Fruit fly (Drosophila melanogaster) whole organism, embryonic: Measurements from ENCODE around the gene nompB.

Experiments
- CG12744 ChIP-seq: fragments of 200-800 bp; sonication (Bioruptor generic); optimal IDR thresholded peaks from 2 replicates; lab custom pipeline; 2016; ENCODE audit warnings: missing biosample characterization, missing genetic modification characterization
- CG12942 ChIP-seq: fragments of 200-800 bp; sonication (Bioruptor generic); optimal IDR thresholded peaks from 3 replicates; lab custom pipeline; 2016; ENCODE audit warnings: missing biosample characterization, missing genetic modification characterization
- CG13424 ChIP-seq: fragments of 200-800 bp; sonication (Bioruptor generic); optimal IDR thresholded peaks from 2 replicates; lab custom pipeline; 2019; ENCODE audit warnings: missing biosample characterization, mild to moderate bottlenecking, missing genetic modification characterization, moderate library complexity
- CG1647 ChIP-seq: fragments of 200-800 bp; sonication (Bioruptor generic); optimal IDR thresholded peaks from 3 replicates; lab custom pipeline; 2016; ENCODE audit warnings: missing biosample characterization, missing genetic modification characterization
- CG17186 ChIP-seq: fragments of 200-800 bp; sonication (Bioruptor generic); optimal IDR thresholded peaks from 3 replicates; lab custom pipeline; 2017; ENCODE audit warnings: missing biosample characterization, missing genetic modification reagents, missing genetic modification characterization
- CG30020 ChIP-seq: fragments of 200-800 bp; optimal IDR thresholded peaks from 2 replicates; lab custom pipeline; 2019; ENCODE audit warnings: missing biosample characterization, mild to moderate bottlenecking, missing genetic modification characterization, moderate library complexity
- CG3065 ChIP-seq: fragments of 200-800 bp; sonication (Bioruptor generic); optimal IDR thresholded peaks from 2 replicates; lab custom pipeline; 2016; ENCODE audit warnings: missing biosample characterization, missing genetic modification characterization
- CG42726 ChIP-seq: fragments of 200-800 bp; sonication (Bioruptor generic); IDR thresholded peaks from 2 replicates; pipeline ENCODE4 v1.3.6; 2022; ENCODE audit warnings: missing biosample characterization, missing genetic modification characterization; ENCODE audit not compliant: partially characterized antibody
- CG43689 ChIP-seq: fragments of 200-800 bp; sonication (Bioruptor generic); IDR thresholded peaks from 2 replicates; pipeline ENCODE4 v1.3.6; 2022; ENCODE audit warnings: missing biosample characterization, missing genetic modification characterization
- CG6254 ChIP-seq: fragments of 200-800 bp; sonication (Bioruptor generic); optimal IDR thresholded peaks from 3 replicates; lab custom pipeline; 2017; ENCODE audit warnings: mild to moderate bottlenecking, missing biosample characterization, missing genetic modification reagents, missing genetic modification characterization
- CG6689 ChIP-seq: fragments of 200-800 bp; sonication (Bioruptor generic); IDR thresholded peaks from 2 replicates; pipeline ENCODE4 v1.3.6; 2022; ENCODE audit warnings: missing biosample characterization, missing genetic modification characterization
- CG8089 ChIP-seq: fragments of 200-800 bp; sonication (Bioruptor generic); optimal IDR thresholded peaks from 3 replicates; lab custom pipeline; 2016; ENCODE audit warnings: missing biosample characterization, missing genetic modification characterization
- CG8281 ChIP-seq: fragments of 200-800 bp; sonication (Bioruptor generic); optimal IDR thresholded peaks from 2 replicates; lab custom pipeline; 2018; ENCODE audit warnings: missing biosample characterization, mild to moderate bottlenecking, missing genetic modification characterization, moderate library complexity
- CG8290 ChIP-seq, 3 experiments: fragments of 200-800 bp; sonication (Bioruptor generic); optimal IDR thresholded peaks; 2 replicates each; lab custom pipeline; 2016 to 2019; ENCODE audit warnings: missing biosample characterization in 3 of 3, missing genetic modification characterization in 3 of 3, mild to moderate bottlenecking in 2 of 3, moderate library complexity in 1 of 3
- CG8388 ChIP-seq: fragments of 200-800 bp; sonication (Bioruptor generic); optimal IDR thresholded peaks from 2 replicates; lab custom pipeline; 2019; ENCODE audit warnings: missing biosample characterization, mild to moderate bottlenecking, missing genetic modification characterization, moderate library complexity
- CG8765 ChIP-seq: fragments of 200-800 bp; sonication (Bioruptor generic); IDR thresholded peaks from 2 replicates; pipeline ENCODE4 v1.3.6; 2022; ENCODE audit warnings: missing biosample characterization, missing genetic modification characterization
- CG8944 ChIP-seq: fragments of 200-800 bp; sonication (Bioruptor generic); optimal IDR thresholded peaks from 3 replicates; lab custom pipeline; 2016; ENCODE audit warnings: missing biosample characterization, missing genetic modification characterization
- CG9215 ChIP-seq: fragments of 200-800 bp; sonication (Bioruptor generic); IDR thresholded peaks from 2 replicates; pipeline ENCODE4 v1.3.6; 2022; ENCODE audit warnings: missing biosample characterization, missing genetic modification characterization
- CHES-1-like ChIP-seq: fragments of 200-800 bp; sonication (Bioruptor generic); optimal IDR thresholded peaks from 2 replicates; lab custom pipeline; 2016; ENCODE audit warnings: missing biosample characterization, missing genetic modification characterization
- E2f1 ChIP-seq: fragments of 200-800 bp; sonication (Bioruptor generic); IDR thresholded peaks from 2 replicates; pipeline ENCODE4 v1.3.6; 2022; ENCODE audit warnings: missing biosample characterization, missing genetic modification characterization
- Hand ChIP-seq: fragments of 200-800 bp; sonication (Bioruptor generic); optimal IDR thresholded peaks from 2 replicates; lab custom pipeline; 2017; ENCODE audit warnings: mild to moderate bottlenecking, missing biosample characterization, missing genetic modification reagents, missing genetic modification characterization
- HmgZ ChIP-seq: fragments of 200-800 bp; sonication (Bioruptor generic); optimal IDR thresholded peaks from 2 replicates; lab custom pipeline; 2018; ENCODE audit warnings: missing biosample characterization, mild to moderate bottlenecking, missing genetic modification characterization
- MBD-R2 ChIP-seq: fragments of 200-800 bp; sonication (Bioruptor generic); IDR thresholded peaks from 2 replicates; pipeline ENCODE4 v1.3.6; 2022; ENCODE audit warnings: missing biosample characterization, missing genetic modification characterization
- Nf-YC ChIP-seq: fragments of 200-800 bp; optimal IDR thresholded peaks from 3 replicates; lab custom pipeline; 2019; ENCODE audit warnings: missing biosample characterization, mild to moderate bottlenecking, missing genetic modification characterization, moderate library complexity
- PHDP ChIP-seq: fragments of 200-800 bp; sonication (Bioruptor generic); optimal IDR thresholded peaks from 3 replicates; lab custom pipeline; 2018; ENCODE audit warnings: missing biosample characterization, mild to moderate bottlenecking, missing genetic modification characterization, moderate library complexity
- Ptx1 ChIP-seq: fragments of 200-800 bp; sonication (Bioruptor generic); IDR thresholded peaks from 2 replicates; pipeline ENCODE4 v1.3.6; 2022; ENCODE audit warnings: missing biosample characterization, missing genetic modification characterization
- Spps ChIP-seq: fragments of 200-800 bp; sonication (Bioruptor generic); optimal IDR thresholded peaks from 2 replicates; lab custom pipeline; 2018; ENCODE audit warnings: missing biosample characterization, mild to moderate bottlenecking, missing genetic modification characterization
- Taf1 ChIP-seq: fragments of 200-800 bp; sonication (Bioruptor generic); IDR thresholded peaks from 2 replicates; pipeline ENCODE4 v1.3.6; 2022; ENCODE audit warnings: missing biosample characterization, missing genetic modification characterization
- Trl ChIP-seq, 3 experiments: fragments of >200 bp in 2 of 3; fragments of 200-800 bp in 1 of 3; sonication (Bioruptor generic) in 1 of 3; optimal IDR thresholded peaks; 2 replicates in 1 of 3; 3 replicates in 2 of 3; lab custom pipeline; 2016 to 2017; ENCODE audit warnings: missing biosample characterization in 1 of 3, missing genetic modification characterization in 1 of 3
- Xbp1 ChIP-seq: fragments of 200-800 bp; sonication (Bioruptor generic); optimal IDR thresholded peaks from 3 replicates; lab custom pipeline; 2016; ENCODE audit warnings: missing biosample characterization, mild to moderate bottlenecking, missing genetic modification characterization
- cg ChIP-seq: fragments of 200-800 bp; sonication (Bioruptor generic); optimal IDR thresholded peaks from 3 replicates; lab custom pipeline; 2019; ENCODE audit warnings: missing biosample characterization, mild to moderate bottlenecking, missing genetic modification characterization, moderate library complexity
- chm ChIP-seq: fragments of 200-800 bp; sonication (Bioruptor generic); IDR thresholded peaks from 2 replicates; pipeline ENCODE4 v1.3.6; 2022; ENCODE audit warnings: missing biosample characterization, missing genetic modification characterization
- emc ChIP-seq: fragments of 200-800 bp; sonication (Bioruptor generic); optimal IDR thresholded peaks from 2 replicates; lab custom pipeline; 2016; ENCODE audit warnings: missing biosample characterization, missing genetic modification characterization
- grau ChIP-seq: fragments of 200-800 bp; optimal IDR thresholded peaks from 3 replicates; lab custom pipeline; 2019; ENCODE audit warnings: missing biosample characterization, mild to moderate bottlenecking, missing genetic modification characterization, moderate library complexity
- grn ChIP-seq: fragments of 200-800 bp; sonication (Bioruptor generic); optimal IDR thresholded peaks from 3 replicates; lab custom pipeline; 2017; ENCODE audit warnings: missing biosample characterization, missing genetic modification characterization
- gro ChIP-seq: fragments of 200-800 bp; sonication (Bioruptor generic); optimal IDR thresholded peaks from 2 replicates; lab custom pipeline; 2016; ENCODE audit warnings: missing biosample characterization, missing genetic modification characterization
- gsb ChIP-seq: fragments of 200-800 bp; sonication (Bioruptor generic); IDR thresholded peaks from 2 replicates; pipeline ENCODE4 v1.3.6; 2022; ENCODE audit warnings: missing biosample characterization, missing genetic modification characterization
- knrl ChIP-seq: fragments of 200-800 bp; sonication (Bioruptor generic); IDR thresholded peaks from 3 replicates; pipeline ENCODE4 v1.3.6; 2022; ENCODE audit warnings: missing biosample characterization, missing genetic modification characterization; ENCODE audit not compliant: partially characterized antibody
- nom ChIP-seq: fragments of 200-800 bp; sonication (Bioruptor generic); optimal IDR thresholded peaks from 2 replicates; lab custom pipeline; 2017; ENCODE audit warnings: missing biosample characterization, missing genetic modification characterization, mild to moderate bottlenecking, moderate library complexity, missing genetic modification reagents
- oc ChIP-seq: fragments of 200-800 bp; sonication (Bioruptor generic); optimal IDR thresholded peaks from 2 replicates; lab custom pipeline; 2018; ENCODE audit warnings: missing biosample characterization, mild to moderate bottlenecking, missing genetic modification characterization, moderate library complexity
- pb ChIP-seq: fragments of 200-800 bp; sonication (Bioruptor generic); optimal IDR thresholded peaks from 3 replicates; lab custom pipeline; 2016; ENCODE audit warnings: missing biosample characterization, missing genetic modification characterization
- phol ChIP-seq: fragments of 200-800 bp; sonication (Bioruptor generic); optimal IDR thresholded peaks from 3 replicates; lab custom pipeline; 2018; ENCODE audit warnings: missing biosample characterization, mild to moderate bottlenecking, missing genetic modification characterization, moderate library complexity
- prd ChIP-seq, 3 experiments: fragments of >200 bp in 2 of 3; fragments of 200-800 bp in 1 of 3; sonication (Bioruptor generic) in 1 of 3; optimal IDR thresholded peaks in 2 of 3; IDR thresholded peaks in 1 of 3; 2 replicates in 2 of 3; 3 replicates in 1 of 3; pipeline versions ENCODE4 v1.3.6 to Lab custom; 2017 to 2022; ENCODE audit warnings: missing biosample characterization in 1 of 3, missing genetic modification characterization in 1 of 3
- pzg ChIP-seq: fragments of 200-800 bp; sonication (Bioruptor generic); optimal IDR thresholded peaks from 3 replicates; lab custom pipeline; 2018; ENCODE audit warnings: missing biosample characterization, mild to moderate bottlenecking, missing genetic modification characterization, moderate library complexity
- sd ChIP-seq: fragments of 200-800 bp; sonication (Bioruptor generic); optimal IDR thresholded peaks from 3 replicates; lab custom pipeline; 2018; ENCODE audit warnings: missing biosample characterization, mild to moderate bottlenecking, missing genetic modification characterization, moderate library complexity
- slp2 ChIP-seq: fragments of 200-800 bp; sonication (Bioruptor generic); optimal IDR thresholded peaks from 2 replicates; lab custom pipeline; 2016; ENCODE audit warnings: missing biosample characterization, missing genetic modification characterization
- stc ChIP-seq: fragments of 200-800 bp; sonication (Bioruptor generic); IDR thresholded peaks from 2 replicates; pipeline ENCODE4 v1.3.6; 2022; ENCODE audit warnings: missing biosample characterization, missing genetic modification characterization
- sug ChIP-seq: fragments of 200-800 bp; optimal IDR thresholded peaks from 2 replicates; lab custom pipeline; 2019; ENCODE audit warnings: missing biosample characterization, mild to moderate bottlenecking, missing genetic modification characterization, moderate library complexity

nompB gene

DNA sequence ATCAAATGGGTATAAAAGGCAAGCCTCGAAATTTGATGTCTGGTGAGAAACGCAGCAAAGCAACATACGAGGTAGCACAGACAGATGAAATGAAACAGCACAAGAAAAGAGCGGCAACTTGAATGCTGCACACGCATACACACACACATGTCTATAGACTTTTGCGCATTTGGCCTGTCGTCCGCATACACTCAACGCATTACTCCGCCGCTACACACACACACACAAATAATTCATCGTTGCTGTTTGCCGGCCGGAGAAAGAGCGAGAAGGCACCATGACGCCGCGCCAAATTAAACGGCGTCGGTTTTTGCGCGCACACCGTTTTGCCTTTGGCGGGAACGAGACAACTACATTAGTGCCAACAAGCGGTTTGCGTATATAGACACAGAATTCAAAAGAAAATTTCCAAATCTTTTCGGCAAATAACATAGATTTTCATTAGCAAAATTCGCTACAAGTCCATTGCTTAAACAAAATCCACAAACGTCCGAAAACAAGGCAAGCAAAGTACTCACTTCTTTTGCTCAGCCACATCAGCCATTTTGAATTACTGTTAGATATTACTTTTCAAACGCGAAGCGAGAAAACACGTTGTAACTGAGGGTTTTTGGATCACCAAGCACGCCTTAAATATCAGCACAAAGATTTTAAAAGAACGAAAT lies 40.1 kb upstream of the nompB start (continued):
- no peak for TF ChIP-seq CG8290 (GFP tag; optimal IDR thresholded peaks at IDR 0.05; lab: Kevin White, UChicago)
- peak in 1 of 2 experiments; percentile 73 for TF ChIP-seq CG8290 (tag; optimal IDR thresholded peaks at IDR 0.05; lab: Kevin White, UChicago)
- TF ChIP-seq CG12744 (GFP tag; lab: Kevin White, UChicago) = no peak
- no peak for TF ChIP-seq grau (tag; lab: Kevin White, UChicago)
- TF ChIP-seq CG9215 (GFP tag; lab: Robert Waterston, UW) = no peak
- no peak for TF ChIP-seq CG8089 (GFP tag; lab: Kevin White, UChicago)
- TF ChIP-seq Nf-YC (tag; lab: Kevin White, UChicago) = peak; percentile 67
- TF ChIP-seq nom (GFP tag; lab: Kevin White, UChicago) = no peak
- TF ChIP-seq emc (GFP tag; lab: Kevin White, UChicago) = no peak
- peak; percentile 67; the same call in 1 of the 2 replicates for TF ChIP-seq chm (GFP tag; lab: Robert Waterston, UW)
- peak; percentile 61 for TF ChIP-seq sd (tag; lab: Kevin White, UChicago)
- TF ChIP-seq CG8765 = 0 out of 2 replicates have a peak, but pooled peaks have one; percentile 35
- peak; percentile 15 for TF ChIP-seq sug
- peak; percentile 10; the same call in 1 of the 2 replicates for TF ChIP-seq MBD-R2 (GFP tag; lab: Robert Waterston, UW)
- no peak for TF ChIP-seq CG17186 (GFP tag; lab: Kevin White, UChicago)
- TF ChIP-seq prd (optimal IDR thresholded peaks at IDR 0.05; lab: Kevin White, UChicago) = no peak
- 0 out of 3 replicates have a peak, but pooled peaks have one; percentile 13 for TF ChIP-seq prd (GFP tag; IDR thresholded peaks at IDR 0.05; lab: Robert Waterston, UW)
- TF ChIP-seq CG1647 = no peak
- no peak for TF ChIP-seq PHDP
- no peak for TF ChIP-seq CG13424
- TF ChIP-seq cg (GFP tag; lab: Kevin White, UChicago) = peak; percentile 97
- no peak for TF ChIP-seq Xbp1 (GFP tag; lab: Kevin White, UChicago)
- no peak for TF ChIP-seq CG43689 (GFP tag; lab: Robert Waterston, UW)
- TF ChIP-seq grn = no peak
- TF ChIP-seq Spps (tag; lab: Kevin White, UChicago) = no peak
- TF ChIP-seq pb (GFP tag; lab: Kevin White, UChicago) = no peak
- no peak for TF ChIP-seq CG6254
- no peak for TF ChIP-seq Hand (GFP tag; lab: Kevin White, UChicago)
- no peak for TF ChIP-seq gsb
- TF ChIP-seq CG8281 (tag; lab: Kevin White, UChicago) = no peak
- TF ChIP-seq CHES-1-like (GFP tag; lab: Kevin White, UChicago) = peak; percentile 91
- TF ChIP-seq slp2 (GFP tag; lab: Kevin White, UChicago) = no peak
- no peak for TF ChIP-seq stc (GFP tag; lab: Robert Waterston, UW)
- TF ChIP-seq gro = no peak
- no peak for TF ChIP-seq Taf1 (GFP tag; lab: Robert Waterston, UW)
- TF ChIP-seq Trl (optimal IDR thresholded peaks at IDR 0.05; lab: Kevin White, UChicago) = peak in 1 of 2 experiments; percentile 1
- TF ChIP-seq Trl (GFP tag; optimal IDR thresholded peaks at IDR 0.05; lab: Kevin White, UChicago) = no peak
- peak; percentile 71 for TF ChIP-seq phol (tag; lab: Kevin White, UChicago)
- TF ChIP-seq oc (tag; lab: Kevin White, UChicago) = peak; percentile 48
- TF ChIP-seq HmgZ = peak; percentile 53
- TF ChIP-seq knrl = no peak; the same call in 2 of the 3 replicates
- TF ChIP-seq CG8388 (GFP tag; lab: Kevin White, UChicago) = no peak
- peak; percentile 49; the same call in 1 of the 2 replicates for TF ChIP-seq E2f1 (GFP tag; lab: Robert Waterston, UW)
- no peak for TF ChIP-seq CG30020 (tag; lab: Kevin White, UChicago)
- peak; percentile 34; the same call in 1 of the 2 replicates for TF ChIP-seq CG42726
- no peak for TF ChIP-seq CG3065
- TF ChIP-seq CG6689 = no peak
- peak; percentile 26 for TF ChIP-seq pzg
- TF ChIP-seq CG8944 (GFP tag; lab: Kevin White, UChicago) = no peak
- TF ChIP-seq CG12942 (GFP tag; lab: Kevin White, UChicago) = no peak
- TF ChIP-seq Ptx1 = no peak
